Worm (Caenorhabditis elegans) whole organism, late embryonic: ENCODE results near the gene zfp-3.
"Not testable (repeated sequence)": the region's sequence is repeated elsewhere in the genome, so short reads cannot be mapped to it uniquely, and the experiment has no call there.

Experiments
- C08G9.2 ChIP-seq: sonication (generic microtip); optimal IDR thresholded peaks from 2 replicates; lab custom pipeline; 2016; ENCODE audit warnings: mild to moderate bottlenecking, missing genetic modification characterization, moderate library complexity, missing compliant biosample characterization
- C38D4.7 ChIP-seq: fragments of 200-800 bp; sonication (Bioruptor generic); optimal IDR thresholded peaks from 2 replicates; lab custom pipeline; 2018; ENCODE audit warnings: mild to moderate bottlenecking, missing genetic modification characterization, moderate library complexity, missing compliant biosample characterization
- ama-1 ChIP-seq: fragments of 150-350 bp; optimal IDR thresholded peaks from 2 replicates; lab custom pipeline; 2014
- ceh-18 ChIP-seq: sonication (generic microtip); optimal IDR thresholded peaks from 2 replicates; lab custom pipeline; 2016; ENCODE audit warnings: missing genetic modification characterization, missing compliant biosample characterization
- ceh-19 ChIP-seq: fragments of 200-800 bp; sonication (Bioruptor generic); optimal IDR thresholded peaks from 2 replicates; lab custom pipeline; 2018; ENCODE audit warnings: mild to moderate bottlenecking, missing genetic modification characterization, missing compliant biosample characterization
- ceh-22 ChIP-seq: sonication (generic microtip); optimal IDR thresholded peaks from 2 replicates; lab custom pipeline; 2017; ENCODE audit warnings: missing biosample characterization, missing genetic modification characterization
- ceh-30 ChIP-seq: fragments of 150-350 bp; optimal IDR thresholded peaks from 2 replicates; lab custom pipeline; 2014; ENCODE audit warnings: missing biosample characterization, missing genetic modification characterization
- ceh-31 ChIP-seq: sonication (generic microtip); optimal IDR thresholded peaks from 2 replicates; lab custom pipeline; 2016; ENCODE audit warnings: missing genetic modification characterization, missing compliant biosample characterization
- ceh-34 ChIP-seq: sonication (generic microtip); optimal IDR thresholded peaks from 2 replicates; lab custom pipeline; 2016; ENCODE audit warnings: mild to moderate bottlenecking, missing genetic modification characterization, missing compliant biosample characterization
- ceh-45 ChIP-seq: fragments of 200-800 bp; sonication (Bioruptor generic); IDR thresholded peaks from 2 replicates; pipeline ENCODE4 v1.3.6; 2022; ENCODE audit warnings: missing genetic modification reagents, missing genetic modification characterization, missing compliant biosample characterization
- ceh-48 ChIP-seq: sonication (generic microtip); optimal IDR thresholded peaks from 2 replicates; lab custom pipeline; 2016; ENCODE audit warnings: missing genetic modification characterization, inconsistent platforms, missing compliant biosample characterization
- dve-1 ChIP-seq: sonication (generic microtip); optimal IDR thresholded peaks from 2 replicates; lab custom pipeline; 2017; ENCODE audit warnings: antibody characterized with exemption, mild to moderate bottlenecking, missing genetic modification characterization, missing compliant biosample characterization
- elt-2 ChIP-seq: sonication (generic microtip); optimal IDR thresholded peaks from 2 replicates; lab custom pipeline; 2016; ENCODE audit warnings: missing genetic modification reagents, missing genetic modification characterization, missing compliant biosample characterization
- elt-4 ChIP-seq: sonication (generic microtip); optimal IDR thresholded peaks from 2 replicates; lab custom pipeline; 2016; ENCODE audit warnings: missing genetic modification characterization, missing compliant biosample characterization
- eyg-1 ChIP-seq: sonication (generic microtip); optimal IDR thresholded peaks from 2 replicates; lab custom pipeline; 2016; ENCODE audit warnings: missing genotype, missing genetic modification characterization, missing compliant biosample characterization
- fax-1 ChIP-seq: sonication (generic microtip); optimal IDR thresholded peaks from 2 replicates; lab custom pipeline; 2016; ENCODE audit warnings: missing genotype, missing genetic modification characterization, missing compliant biosample characterization
- hlh-15 ChIP-seq: sonication (generic microtip); optimal IDR thresholded peaks from 2 replicates; lab custom pipeline; 2016; ENCODE audit warnings: missing genetic modification characterization, missing compliant biosample characterization
- lim-6 ChIP-seq: sonication (generic microtip); optimal IDR thresholded peaks from 2 replicates; lab custom pipeline; 2016; ENCODE audit warnings: missing genetic modification characterization, missing compliant biosample characterization
- lin-11 ChIP-seq: fragments of 200-800 bp; sonication (Bioruptor generic); optimal IDR thresholded peaks from 2 replicates; lab custom pipeline; 2018; ENCODE audit warnings: mild to moderate bottlenecking, missing genetic modification characterization, missing compliant biosample characterization
- nhr-11 ChIP-seq: fragments of 150-350 bp; optimal IDR thresholded peaks from 2 replicates; lab custom pipeline; 2014; ENCODE audit warnings: missing biosample characterization, missing genetic modification characterization
- nhr-232 ChIP-seq: sonication (generic microtip); optimal IDR thresholded peaks from 2 replicates; lab custom pipeline; 2016; ENCODE audit warnings: missing genetic modification characterization, missing compliant biosample characterization
- odd-2 ChIP-seq: sonication (generic microtip); optimal IDR thresholded peaks from 2 replicates; lab custom pipeline; 2017; ENCODE audit warnings: antibody characterized with exemption, mild to moderate bottlenecking, missing genetic modification characterization, missing compliant biosample characterization
- pag-3 ChIP-seq: sonication (generic microtip); optimal IDR thresholded peaks from 2 replicates; lab custom pipeline; 2016; ENCODE audit warnings: missing compliant biosample characterization, missing genetic modification characterization, borderline replicate concordance
- pros-1 ChIP-seq: fragments of 150-350 bp; optimal IDR thresholded peaks from 2 replicates; lab custom pipeline; 2014; ENCODE audit warnings: missing biosample characterization, missing genetic modification reagents, missing genetic modification characterization
- ref-2 ChIP-seq: sonication (generic microtip); optimal IDR thresholded peaks from 2 replicates; lab custom pipeline; 2016; ENCODE audit warnings: missing genetic modification characterization, missing compliant biosample characterization
- sox-2 ChIP-seq: fragments of 200-800 bp; sonication (Bioruptor generic); IDR thresholded peaks from 2 replicates; pipeline ENCODE4 v1.3.6; 2022; ENCODE audit warnings: missing genetic modification reagents, missing genetic modification characterization, missing compliant biosample characterization
- sox-4 ChIP-seq: sonication (generic microtip); optimal IDR thresholded peaks from 2 replicates; lab custom pipeline; 2017; ENCODE audit warnings: mild to moderate bottlenecking, missing genetic modification characterization, inconsistent platforms, missing compliant biosample characterization
- syd-9 ChIP-seq: sonication (generic microtip); optimal IDR thresholded peaks from 2 replicates; lab custom pipeline; 2016; ENCODE audit warnings: mild to moderate bottlenecking, missing genetic modification characterization, moderate library complexity, missing compliant biosample characterization
- tbx-2 ChIP-seq: sonication (generic microtip); optimal IDR thresholded peaks from 2 replicates; lab custom pipeline; 2016; ENCODE audit warnings: missing genetic modification characterization, missing compliant biosample characterization
- tbx-7 ChIP-seq: sonication (generic microtip); optimal IDR thresholded peaks from 2 replicates; lab custom pipeline; 2016; ENCODE audit warnings: missing genotype, missing genetic modification characterization, missing compliant biosample characterization
- unc-42 ChIP-seq: sonication (generic microtip); optimal IDR thresholded peaks from 2 replicates; lab custom pipeline; 2016; ENCODE audit warnings: missing genotype, missing genetic modification characterization, missing compliant biosample characterization
- unc-55 ChIP-seq: sonication (generic microtip); optimal IDR thresholded peaks from 2 replicates; lab custom pipeline; 2017; ENCODE audit warnings: missing biosample characterization, missing genetic modification reagents, missing genetic modification characterization
- ztf-16 ChIP-seq: sonication (generic microtip); optimal IDR thresholded peaks from 2 replicates; lab custom pipeline; 2017; ENCODE audit warnings: missing genetic modification characterization, missing compliant biosample characterization

zfp-3 gene

DNA sequence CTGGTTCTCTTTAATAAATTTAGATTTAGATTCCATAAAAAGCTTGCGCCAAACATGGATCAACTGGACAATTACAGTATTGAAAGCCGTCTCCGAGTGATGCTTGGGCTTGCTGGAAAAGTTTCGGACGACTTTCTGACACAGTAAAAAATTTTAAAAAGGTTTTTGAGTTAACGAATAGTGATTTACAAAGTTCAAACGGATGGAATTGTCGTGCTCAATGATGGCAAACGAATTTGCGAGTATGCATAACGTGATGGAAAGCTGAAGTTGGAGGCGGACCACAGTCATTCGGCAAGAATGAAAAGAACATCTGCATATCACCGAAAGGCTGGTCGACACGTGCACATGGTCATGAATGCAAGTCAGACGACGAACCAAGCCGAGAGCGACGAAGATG lies 42.5 kb downstream of the zfp-3 start, which contains the start of gene ZK402.1:
TSS of gene ZK402.1 (plus strand) at position 301 of the 400 bp plus-strand sequence.
- not testable (repeated sequence) for TF ChIP-seq nhr-232; ceh-34 (tag; lab: Kevin White, UChicago); sox-4

DNA sequence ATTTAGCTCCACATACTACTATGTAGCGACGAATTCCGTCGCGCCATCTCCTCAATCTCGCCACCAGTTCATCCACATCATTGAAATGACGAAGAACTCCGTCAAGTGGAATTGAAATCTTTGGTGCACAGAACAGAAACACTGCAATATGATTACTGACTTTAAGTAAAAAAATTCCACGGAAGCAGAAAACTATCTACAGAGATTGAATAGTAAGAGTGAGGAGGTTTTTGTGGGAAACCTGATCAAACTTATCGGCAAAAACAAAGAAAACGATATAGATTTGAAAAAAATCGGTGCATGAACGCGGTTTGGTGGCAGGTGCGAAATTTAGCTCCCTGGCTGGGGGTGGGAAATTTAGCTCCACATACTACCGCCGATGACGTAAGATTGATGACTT lies 43.0 kb downstream of the zfp-3 start, which contains the start of gene ZK402.2:
TSS of gene ZK402.2 (plus strand) at position 301 of the 400 bp plus-strand sequence.
- TF ChIP-seq ceh-30; ceh-18 (tag; lab: Kevin White, UChicago); tbx-2: not testable (repeated sequence)

DNA sequence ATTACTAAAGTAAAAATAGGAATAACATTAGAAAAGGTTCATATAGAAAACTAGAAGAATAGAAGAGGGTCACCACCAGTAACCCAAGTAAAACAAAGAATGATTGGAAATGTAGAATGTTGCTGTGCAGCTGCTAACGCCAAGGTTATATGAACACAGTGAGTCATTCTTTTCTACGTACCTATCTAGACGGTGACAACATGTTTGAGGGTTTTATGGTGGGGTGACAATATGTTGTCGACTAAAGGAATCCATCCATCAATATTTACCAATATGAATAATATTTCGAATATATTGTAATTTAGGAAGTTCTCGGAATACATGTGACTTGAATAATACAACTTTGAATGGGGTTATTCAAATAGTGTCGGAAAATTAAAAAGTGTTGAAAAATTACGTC lies 45.2 kb downstream of the zfp-3 start, which contains the start of gene ZK402.5:
TSS of gene ZK402.5 (minus strand) at position 101 of the 400 bp plus-strand sequence.
- TF ChIP-seq ztf-16 (no peak), dve-1 (tag; lab: Kevin White, UChicago) (no peak), C38D4.7 (no peak), nhr-11 (tag; lab: Kevin White, UChicago) (no peak), fax-1 (no peak), odd-2 (tag; lab: Kevin White, UChicago) (no peak), pag-3 (tag; lab: Kevin White, UChicago) (no peak), ceh-45 (GFP tag; lab: Robert Waterston, UW) (no peak), ceh-31 (tag; lab: Kevin White, UChicago) (no peak), sox-4 (no peak), tbx-7 (tag; lab: Kevin White, UChicago) (no peak), elt-2 (no peak), pros-1 (tag; lab: Kevin White, UChicago) (no peak)

DNA sequence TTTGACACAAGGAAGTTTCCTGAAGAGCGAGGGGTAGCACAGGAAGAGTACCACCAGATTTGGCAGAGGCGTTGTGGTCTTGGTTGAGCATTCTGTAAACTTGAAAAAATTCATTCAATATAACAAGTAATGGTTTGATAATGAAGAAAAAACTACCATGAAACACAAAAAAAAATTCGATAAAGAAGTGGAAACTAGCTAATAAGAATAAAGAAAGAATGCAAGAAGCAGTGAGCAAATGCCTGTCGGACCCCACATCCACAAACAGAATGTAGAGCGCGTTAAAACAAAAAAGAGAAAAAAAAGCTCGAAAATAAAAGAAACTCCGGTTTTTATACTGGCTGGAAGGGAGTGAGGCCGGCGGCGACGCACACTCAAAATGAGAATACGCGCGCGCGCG lies 48.9 kb downstream of the zfp-3 start, which contains the start of gene H39E20.1:
TSS of gene H39E20.1 (minus strand) at position 101 of the 400 bp plus-strand sequence.
- TF ChIP-seq hlh-15 (tag; lab: Kevin White, UChicago) (no peak), ceh-22 (tag; lab: Kevin White, UChicago) (no peak), unc-42 (tag; lab: Kevin White, UChicago) (no peak), ceh-19 (GFP tag; lab: Kevin White, UChicago) (no peak), C08G9.2 (tag; lab: Kevin White, UChicago) (no peak), nhr-11 (tag; lab: Kevin White, UChicago) (no peak), ref-2 (tag; lab: Kevin White, UChicago) (no peak), sox-4 (no peak), nhr-232 (no peak), elt-4 (tag; lab: Kevin White, UChicago) (no peak), elt-2 (no peak), ceh-48 (tag; lab: Kevin White, UChicago) (no peak), eyg-1 (no peak), tbx-2 (no peak), lin-11 (tag; lab: Kevin White, UChicago) (no peak), unc-55 (GFP tag; lab: Kevin White, UChicago) (no peak), ceh-30 (no peak)

DNA sequence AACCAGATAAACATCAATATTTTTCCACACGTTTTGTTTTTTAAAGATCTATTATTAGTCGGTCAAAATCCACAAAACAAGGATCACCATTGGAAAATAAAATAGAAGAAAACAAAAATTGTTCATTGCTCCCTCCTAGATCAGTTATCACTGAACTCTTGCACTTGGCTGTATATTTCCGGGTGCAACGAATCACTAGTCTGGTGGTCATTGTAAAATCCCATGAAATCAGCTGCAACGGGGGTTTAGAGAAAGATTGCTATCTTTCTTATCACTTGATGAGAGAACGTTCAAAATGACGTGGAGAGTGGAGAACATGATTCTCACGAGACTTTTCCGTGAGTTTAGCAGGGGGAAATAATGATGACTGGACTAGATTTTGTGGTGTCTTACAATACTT lies 50.6 kb downstream of the zfp-3 start:
- TF ChIP-seq ama-1 (lab: Kevin White, UChicago) = no peak
- no peak for TF ChIP-seq pros-1 (tag; lab: Kevin White, UChicago)
- TF ChIP-seq ceh-22 (tag; lab: Kevin White, UChicago) = no peak
- TF ChIP-seq C38D4.7 = no peak
- TF ChIP-seq sox-2 = no peak
- no peak for TF ChIP-seq syd-9 (tag; lab: Kevin White, UChicago)
- no peak for TF ChIP-seq lim-6 (tag; lab: Kevin White, UChicago)

DNA sequence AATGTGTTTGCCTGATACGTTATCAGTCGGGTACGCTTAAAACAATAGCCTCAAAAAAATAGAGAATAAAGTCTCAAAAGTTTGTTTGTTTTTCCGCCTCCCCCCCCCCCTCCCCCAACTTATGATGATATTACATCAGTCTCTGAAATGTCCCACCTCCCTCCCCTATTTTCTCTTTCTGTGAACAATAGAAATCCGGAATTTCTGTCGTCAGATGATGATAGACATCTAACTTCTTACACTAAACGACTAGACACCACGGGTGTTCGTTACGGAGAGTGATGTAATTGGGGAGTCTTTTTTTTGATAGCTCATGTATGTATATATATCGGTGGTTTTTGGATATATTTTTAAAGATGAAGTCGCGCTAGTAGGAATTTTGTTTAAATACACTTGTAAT lies 52.0 kb downstream of the zfp-3 start:
- TF ChIP-seq odd-2 (tag; lab: Kevin White, UChicago) = no peak
